Fruit fly (Drosophila melanogaster) whole organism, wandering third instar larva: ENCODE results near the gene Wee1.

ENCODE experiments used
- GATAd ChIP-seq: sonication (Bioruptor generic); optimal IDR thresholded peaks from 2 replicates; lab custom pipeline; 2016; ENCODE audit warnings: missing biosample characterization, missing genetic modification characterization
- Jra ChIP-seq: sonication (Bioruptor generic); optimal IDR thresholded peaks from 2 replicates; lab custom pipeline; 2016; ENCODE audit warnings: missing biosample characterization, missing genetic modification characterization
- Mio ChIP-seq: sonication (Bioruptor generic); optimal IDR thresholded peaks from 2 replicates; lab custom pipeline; 2016; ENCODE audit warnings: missing biosample characterization, missing genetic modification characterization
- foxo ChIP-seq, 2 experiments: fragments of 200-800 bp; sonication (Bioruptor generic); optimal IDR thresholded peaks; 2 replicates in 1 of 2; 3 replicates in 1 of 2; lab custom pipeline; 2016 to 2017; ENCODE audit warnings: missing biosample characterization in 2 of 2, missing genetic modification characterization in 2 of 2
- pan ChIP-seq: fragments of >200 bp; optimal IDR thresholded peaks from 2 replicates; lab custom pipeline; 2017
- psq ChIP-seq: fragments of 200-800 bp; sonication (Bioruptor generic); optimal IDR thresholded peaks from 3 replicates; lab custom pipeline; 2017; ENCODE audit warnings: missing biosample characterization, mild to moderate bottlenecking, missing genetic modification characterization, moderate library complexity
- usp ChIP-seq: fragments of >200 bp; optimal IDR thresholded peaks from 2 replicates; lab custom pipeline; 2017; ENCODE audit warnings: missing biosample characterization, missing genetic modification characterization

dm6 chr2L:6945088-6945487, 31.1 kb upstream of the Wee1 start, which contains the start of gene Fgop2:
- TF ChIP-seq usp (no peak), foxo (GFP tag; optimal IDR thresholded peaks at IDR 0.05; lab: Kevin White, UChicago) (no peak), psq (no peak), Jra (GFP tag; lab: Kevin White, UChicago) (no peak), Mio (GFP tag; lab: Kevin White, UChicago) (no peak), pan (lab: Kevin White, UChicago) (no peak), GATAd (GFP tag; lab: Kevin White, UChicago) (no peak)
